Fruit fly (Drosophila melanogaster) whole organism, embryonic: ENCODE data around the gene fwd.

ENCODE experiments used
- Atf3 ChIP-seq: fragments of 200-800 bp; sonication (Bioruptor generic); optimal IDR thresholded peaks from 3 replicates; lab custom pipeline; 2016; ENCODE audit warnings: missing biosample characterization, missing genetic modification characterization
- Atf6 ChIP-seq: fragments of 200-800 bp; sonication (Bioruptor generic); IDR thresholded peaks from 2 replicates; pipeline ENCODE4 v1.3.6; 2022; ENCODE audit warnings: missing biosample characterization, missing genetic modification characterization
- BEAF-32 ChIP-seq: fragments of 200-800 bp; sonication (Bioruptor generic); optimal IDR thresholded peaks from 3 replicates; lab custom pipeline; 2017; ENCODE audit warnings: missing biosample characterization, missing genetic modification characterization, mild to moderate bottlenecking, moderate library complexity, missing genetic modification reagents
- CG10267 ChIP-seq: fragments of 200-800 bp; sonication (Bioruptor generic); optimal IDR thresholded peaks from 2 replicates; lab custom pipeline; 2018; ENCODE audit warnings: missing biosample characterization, mild to moderate bottlenecking, missing genetic modification characterization, moderate library complexity
- CG10274 ChIP-seq: fragments of 200-800 bp; sonication (Bioruptor generic); optimal IDR thresholded peaks from 3 replicates; lab custom pipeline; 2017; ENCODE audit warnings: missing biosample characterization, mild to moderate bottlenecking, missing genetic modification characterization
- CG10565 ChIP-seq: fragments of 200-800 bp; sonication (Bioruptor generic); optimal IDR thresholded peaks from 3 replicates; lab custom pipeline; 2016; ENCODE audit warnings: missing biosample characterization, mild to moderate bottlenecking, missing genetic modification characterization
- CG11398 ChIP-seq: fragments of 200-800 bp; sonication (Bioruptor generic); optimal IDR thresholded peaks from 2 replicates; lab custom pipeline; 2016; ENCODE audit warnings: missing biosample characterization, missing genetic modification characterization
- CG11456 ChIP-seq: fragments of 200-800 bp; sonication (Bioruptor generic); IDR thresholded peaks from 3 replicates; pipeline ENCODE4 v1.3.6; 2022; ENCODE audit warnings: missing biosample characterization, missing genetic modification characterization
- CG11560 ChIP-seq: fragments of 200-800 bp; sonication (Bioruptor generic); IDR thresholded peaks from 3 replicates; pipeline ENCODE4 v1.3.6; 2022; ENCODE audit warnings: missing biosample characterization, missing genetic modification characterization
- CG12155 ChIP-seq: fragments of 200-800 bp; sonication (Bioruptor generic); optimal IDR thresholded peaks from 3 replicates; lab custom pipeline; 2016; ENCODE audit warnings: missing biosample characterization, missing genetic modification characterization
- CG16815 ChIP-seq: fragments of 200-800 bp; sonication (Bioruptor generic); optimal IDR thresholded peaks from 3 replicates; lab custom pipeline; 2017; ENCODE audit warnings: missing biosample characterization, mild to moderate bottlenecking, missing genetic modification characterization
- CG16863 ChIP-seq: fragments of 200-800 bp; sonication (Bioruptor generic); optimal IDR thresholded peaks from 3 replicates; lab custom pipeline; 2016; ENCODE audit warnings: missing biosample characterization, missing genetic modification characterization
- CG17802 ChIP-seq: fragments of 200-800 bp; sonication (Bioruptor generic); optimal IDR thresholded peaks from 2 replicates; lab custom pipeline; 2018; ENCODE audit warnings: missing biosample characterization, mild to moderate bottlenecking, missing genetic modification characterization, moderate library complexity
- CG18764 ChIP-seq: fragments of 200-800 bp; sonication (Bioruptor generic); optimal IDR thresholded peaks from 3 replicates; lab custom pipeline; 2016; ENCODE audit warnings: missing biosample characterization, missing genetic modification characterization
- CG2678 ChIP-seq: fragments of 200-800 bp; sonication (Bioruptor generic); optimal IDR thresholded peaks from 3 replicates; lab custom pipeline; 2019; ENCODE audit warnings: missing biosample characterization, mild to moderate bottlenecking, missing genetic modification characterization, moderate library complexity
- CG6813 ChIP-seq: fragments of 200-800 bp; sonication (Bioruptor generic); optimal IDR thresholded peaks from 2 replicates; lab custom pipeline; 2017; ENCODE audit warnings: missing biosample characterization, missing genetic modification characterization, mild to moderate bottlenecking, moderate library complexity, missing genetic modification reagents
- Camta ChIP-seq: fragments of 200-800 bp; sonication (Bioruptor generic); optimal IDR thresholded peaks from 2 replicates; lab custom pipeline; 2016; ENCODE audit warnings: missing biosample characterization, missing genetic modification characterization
- Dfd ChIP-seq, 2 experiments: fragments of >200 bp; optimal IDR thresholded peaks; 2 replicates each; lab custom pipeline; 2017; ENCODE audit warnings: missing biosample characterization in 2 of 2, missing genetic modification characterization in 2 of 2
- Dp ChIP-seq: fragments of 200-800 bp; sonication (Bioruptor generic); optimal IDR thresholded peaks from 2 replicates; lab custom pipeline; 2018; ENCODE audit warnings: missing biosample characterization, mild to moderate bottlenecking, missing genetic modification characterization, moderate library complexity
- Kr ChIP-seq: fragments of 200-800 bp; sonication (Bioruptor generic); optimal IDR thresholded peaks from 2 replicates; lab custom pipeline; 2017; ENCODE audit warnings: missing biosample characterization, mild to moderate bottlenecking, missing genetic modification characterization
- Mes4 ChIP-seq: fragments of 200-800 bp; sonication (Bioruptor generic); optimal IDR thresholded peaks from 2 replicates; lab custom pipeline; 2016; ENCODE audit warnings: missing biosample characterization, missing genetic modification characterization
- NK7.1 ChIP-seq: fragments of 200-800 bp; sonication (Bioruptor generic); optimal IDR thresholded peaks from 3 replicates; lab custom pipeline; 2016; ENCODE audit warnings: missing biosample characterization, missing genetic modification characterization
- Pdp1 ChIP-seq, 2 experiments: fragments of 200-800 bp; sonication (Bioruptor generic); optimal IDR thresholded peaks; 3 replicates each; lab custom pipeline; 2016; ENCODE audit warnings: missing biosample characterization in 2 of 2, missing genetic modification characterization in 2 of 2, mild to moderate bottlenecking in 1 of 2, moderate library complexity in 1 of 2
- Rx ChIP-seq: fragments of 200-800 bp; sonication (Bioruptor generic); IDR thresholded peaks from 2 replicates; pipeline ENCODE4 v1.3.6; 2022; ENCODE audit warnings: missing biosample characterization, missing genetic modification characterization
- Sry-δ ChIP-seq: fragments of 200-800 bp; sonication (Bioruptor generic); optimal IDR thresholded peaks from 2 replicates; lab custom pipeline; 2016; ENCODE audit warnings: missing biosample characterization, missing genetic modification characterization
- Stat92E ChIP-seq, 3 experiments: fragments of >200 bp in 2 of 3; fragments of 200-800 bp in 1 of 3; sonication (Bioruptor generic) in 1 of 3; optimal IDR thresholded peaks; 2 replicates each; lab custom pipeline; 2017 to 2019; ENCODE audit warnings: missing biosample characterization in 3 of 3, missing genetic modification characterization in 3 of 3, mild to moderate bottlenecking in 1 of 3, moderate library complexity in 1 of 3
- Trl ChIP-seq, 3 experiments: fragments of >200 bp in 2 of 3; fragments of 200-800 bp in 1 of 3; sonication (Bioruptor generic) in 1 of 3; optimal IDR thresholded peaks; 2 replicates in 1 of 3; 3 replicates in 2 of 3; lab custom pipeline; 2016 to 2017; ENCODE audit warnings: missing biosample characterization in 1 of 3, missing genetic modification characterization in 1 of 3
- abd-A ChIP-seq: fragments of 200-800 bp; sonication (Bioruptor generic); optimal IDR thresholded peaks from 3 replicates; lab custom pipeline; 2019; ENCODE audit warnings: missing biosample characterization, mild to moderate bottlenecking, missing genetic modification characterization, moderate library complexity
- al ChIP-seq: fragments of 200-800 bp; sonication (Bioruptor generic); IDR thresholded peaks from 2 replicates; pipeline ENCODE4 v1.3.6; 2022; ENCODE audit warnings: missing biosample characterization, missing genetic modification characterization
- bigmax ChIP-seq: fragments of 200-800 bp; sonication (Bioruptor generic); optimal IDR thresholded peaks from 2 replicates; lab custom pipeline; 2018; ENCODE audit warnings: missing biosample characterization, mild to moderate bottlenecking, missing genetic modification characterization
- disco-r ChIP-seq: fragments of 200-800 bp; sonication (Bioruptor generic); optimal IDR thresholded peaks from 2 replicates; lab custom pipeline; 2016; ENCODE audit warnings: missing biosample characterization, missing genetic modification characterization
- dm ChIP-seq: fragments of 200-800 bp; sonication (Bioruptor generic); optimal IDR thresholded peaks from 3 replicates; lab custom pipeline; 2016; ENCODE audit warnings: missing biosample characterization, missing genetic modification characterization
- fru ChIP-seq: fragments of >200 bp; optimal IDR thresholded peaks from 2 replicates; lab custom pipeline; 2017
- ham ChIP-seq: fragments of 200-800 bp; sonication (Bioruptor generic); IDR thresholded peaks from 2 replicates; pipeline ENCODE4 v1.3.6; 2022; ENCODE audit warnings: missing biosample characterization, missing genetic modification characterization
- hth ChIP-seq: fragments of >200 bp; optimal IDR thresholded peaks from 2 replicates; lab custom pipeline; 2017; ENCODE audit warnings: inconsistent platforms
- inv ChIP-seq: fragments of 200-800 bp; sonication (Bioruptor generic); IDR thresholded peaks from 2 replicates; pipeline ENCODE4 v1.3.6; 2022; ENCODE audit warnings: missing biosample characterization, missing genetic modification characterization; ENCODE audit not compliant: partially characterized antibody
- kah ChIP-seq: fragments of 200-800 bp; sonication (Bioruptor generic); optimal IDR thresholded peaks from 2 replicates; lab custom pipeline; 2018; ENCODE audit warnings: missing biosample characterization, mild to moderate bottlenecking, missing genetic modification characterization
- klu ChIP-seq: fragments of 200-800 bp; sonication (Bioruptor generic); IDR thresholded peaks from 2 replicates; pipeline ENCODE4 v1.3.6; 2022; ENCODE audit warnings: missing biosample characterization, missing genetic modification characterization
- lab ChIP-seq: fragments of 200-800 bp; sonication (Bioruptor generic); optimal IDR thresholded peaks from 3 replicates; lab custom pipeline; 2017; ENCODE audit warnings: missing biosample characterization, missing genetic modification characterization, mild to moderate bottlenecking, moderate library complexity, missing genetic modification reagents
- mirr ChIP-seq: fragments of 200-800 bp; sonication (Bioruptor generic); optimal IDR thresholded peaks from 3 replicates; lab custom pipeline; 2018; ENCODE audit warnings: missing biosample characterization, mild to moderate bottlenecking, missing genetic modification characterization
- nom ChIP-seq: fragments of 200-800 bp; sonication (Bioruptor generic); optimal IDR thresholded peaks from 2 replicates; lab custom pipeline; 2017; ENCODE audit warnings: missing biosample characterization, missing genetic modification characterization, mild to moderate bottlenecking, moderate library complexity, missing genetic modification reagents
- org-1 ChIP-seq: fragments of 200-800 bp; sonication (Bioruptor generic); optimal IDR thresholded peaks from 2 replicates; lab custom pipeline; 2017; ENCODE audit warnings: missing biosample characterization, missing genetic modification characterization
- sd ChIP-seq: fragments of 200-800 bp; sonication (Bioruptor generic); optimal IDR thresholded peaks from 3 replicates; lab custom pipeline; 2018; ENCODE audit warnings: missing biosample characterization, mild to moderate bottlenecking, missing genetic modification characterization, moderate library complexity
- sima ChIP-seq: fragments of 200-800 bp; sonication (Bioruptor generic); optimal IDR thresholded peaks from 2 replicates; lab custom pipeline; 2016; ENCODE audit warnings: missing biosample characterization, missing genetic modification characterization
- sob ChIP-seq: fragments of 200-800 bp; sonication (Bioruptor generic); IDR thresholded peaks from 2 replicates; pipeline ENCODE4 v1.3.6; 2022; ENCODE audit warnings: missing biosample characterization, missing genetic modification characterization
- stc ChIP-seq: fragments of 200-800 bp; sonication (Bioruptor generic); IDR thresholded peaks from 2 replicates; pipeline ENCODE4 v1.3.6; 2022; ENCODE audit warnings: missing biosample characterization, missing genetic modification characterization
- stwl ChIP-seq: fragments of 200-800 bp; sonication (Bioruptor generic); optimal IDR thresholded peaks from 3 replicates; lab custom pipeline; 2018; ENCODE audit warnings: missing biosample characterization, mild to moderate bottlenecking, missing genetic modification characterization, moderate library complexity
- vfl ChIP-seq: fragments of 200-800 bp; sonication (Bioruptor generic); optimal IDR thresholded peaks from 2 replicates; lab custom pipeline; 2016; ENCODE audit warnings: missing biosample characterization, missing genetic modification characterization
- vnd ChIP-seq: fragments of 200-800 bp; sonication (Bioruptor generic); IDR thresholded peaks from 3 replicates; pipeline ENCODE4 v1.3.6; 2022; ENCODE audit warnings: missing biosample characterization, missing genetic modification characterization; ENCODE audit not compliant: partially characterized antibody

fwd gene

dm6 chr3L:264378-265151, 55.1 kb downstream of the fwd start, which contains the start of the genes Tudor-SN and mRpL17 (continued):
- TF ChIP-seq vfl (GFP tag; lab: Kevin White, UChicago) (no peak), CG18764 (GFP tag; lab: Kevin White, UChicago) (no peak), disco-r (GFP tag; lab: Kevin White, UChicago) (no peak), stwl (tag; lab: Kevin White, UChicago) (peak; percentile 27), org-1 (GFP tag; lab: Kevin White, UChicago) (no peak), mirr (GFP tag; lab: Kevin White, UChicago) (peak; percentile 14), BEAF-32 (GFP tag; lab: Kevin White, UChicago) (peak; percentile 97), Camta (GFP tag; lab: Kevin White, UChicago) (no peak), CG17802 (no peak), abd-A (no peak), CG10267 (peak; percentile 74), ham (no peak), CG12155 (GFP tag; lab: Kevin White, UChicago) (peak; percentile 52), hth (no peak), Sry-δ (peak; percentile 93), CG11456 (GFP tag; lab: Robert Waterston, UW) (peak; percentile 64; the same call in 1 of the 3 replicates), CG10565 (GFP tag; lab: Kevin White, UChicago) (no peak), inv (GFP tag; lab: Robert Waterston, UW) (peak; percentile 98), stc (no peak), dm (GFP tag; lab: Kevin White, UChicago) (no peak), Atf3 (no peak), NK7.1 (no peak), Rx (GFP tag; lab: Robert Waterston, UW) (no peak), CG16815 (peak; percentile 8), CG10274 (no peak), Dfd (GFP tag; optimal IDR thresholded peaks at IDR 0.05; lab: Kevin White, UChicago) (no peak), Stat92E (GFP tag; optimal IDR thresholded peaks at IDR 0.05; lab: Kevin White, UChicago) (no peak), al (GFP tag; lab: Robert Waterston, UW) (peak; percentile 19; the same call in 1 of the 2 replicates), kah (GFP tag; lab: Kevin White, UChicago) (no peak), CG16863 (GFP tag; lab: Kevin White, UChicago) (peak; percentile 5), Atf6 (GFP tag; lab: Robert Waterston, UW) (0 out of 2 replicates have a peak, but pooled peaks have one; percentile 42), Kr (GFP tag; lab: Kevin White, UChicago) (no peak), sima (GFP tag; lab: Kevin White, UChicago) (no peak), lab (GFP tag; lab: Kevin White, UChicago) (peak; percentile 23), Trl (optimal IDR thresholded peaks at IDR 0.05; lab: Kevin White, UChicago) (no peak), Trl (GFP tag; optimal IDR thresholded peaks at IDR 0.05; lab: Kevin White, UChicago) (peak; percentile 14), nom (GFP tag; lab: Kevin White, UChicago) (no peak), Dp (GFP tag; lab: Kevin White, UChicago) (peak; percentile 53), CG6813 (GFP tag; lab: Kevin White, UChicago) (no peak), klu (peak; percentile 38; the same call in 1 of the 2 replicates), CG11560 (tag; lab: Robert Waterston, UW) (no peak), Mes4 (GFP tag; lab: Kevin White, UChicago) (no peak), CG11398 (GFP tag; lab: Kevin White, UChicago) (no peak), sob (GFP tag; lab: Robert Waterston, UW) (peak; percentile 48; the same call in 1 of the 2 replicates), CG2678 (tag; lab: Kevin White, UChicago) (peak; percentile 47), vnd (GFP tag; lab: Robert Waterston, UW) (peak; percentile 98), sd (tag; lab: Kevin White, UChicago) (peak; percentile 22), bigmax (peak; percentile 38), fru (lab: Kevin White, UChicago) (no peak), Pdp1 (GFP tag; optimal IDR thresholded peaks at IDR 0.05; lab: Kevin White, UChicago) (peak in 1 of 2 experiments; percentile 98)
